Worm (Caenorhabditis elegans) whole organism, L1 larva: ENCODE measurements around the gene ssp-36.

ENCODE experiments used
- C04F5.9 ChIP-seq: sonication (generic microtip); optimal IDR thresholded peaks from 2 replicates; lab custom pipeline; 2016; ENCODE audit warnings: missing genetic modification characterization, missing compliant biosample characterization
- C16A3.4 ChIP-seq: fragments of 150-350 bp; optimal IDR thresholded peaks from 2 replicates; lab custom pipeline; 2014; ENCODE audit warnings: missing biosample characterization, missing genetic modification characterization
- F16B12.6 ChIP-seq: fragments of 150-350 bp; optimal IDR thresholded peaks from 2 replicates; lab custom pipeline; 2014; ENCODE audit warnings: missing biosample characterization, missing genetic modification characterization
- blmp-1 ChIP-seq: fragments of 150-350 bp; optimal IDR thresholded peaks from 2 replicates; lab custom pipeline; 2014; ENCODE audit warnings: missing biosample characterization, missing genetic modification characterization
- ceh-8 ChIP-seq: fragments of 200-800 bp; sonication (Bioruptor generic); optimal IDR thresholded peaks from 2 replicates; lab custom pipeline; 2018; ENCODE audit warnings: mild to moderate bottlenecking, missing genetic modification characterization, moderate library complexity, missing compliant biosample characterization
- ces-1 ChIP-seq: fragments of 150-350 bp; optimal IDR thresholded peaks from 2 replicates; lab custom pipeline; 2014; ENCODE audit warnings: missing biosample characterization, missing genetic modification reagents, missing genetic modification characterization
- dpl-1 ChIP-seq, 3 experiments: fragments of 150-350 bp in 2 of 3; sonication (generic microtip) in 1 of 3; optimal IDR thresholded peaks; 2 replicates each; lab custom pipeline; 2014 to 2017; ENCODE audit warnings: missing biosample characterization in 3 of 3, missing genetic modification characterization in 3 of 3, missing genetic modification reagents in 3 of 3
- dsc-1 ChIP-seq: sonication (generic microtip); optimal IDR thresholded peaks from 2 replicates; lab custom pipeline; 2016; ENCODE audit warnings: mild to moderate bottlenecking, missing genetic modification characterization, missing compliant biosample characterization
- efl-1 ChIP-seq, 4 experiments: fragments of 150-350 bp; optimal IDR thresholded peaks in 3 of 4; peaks in 1 of 4; 1 replicate in 1 of 4; 2 replicates in 3 of 4; lab custom pipeline; 2014; ENCODE audit warnings: missing biosample characterization in 2 of 4, missing genetic modification characterization in 2 of 4, missing genetic modification reagents in 2 of 4
- efl-3 ChIP-seq: fragments of 200-800 bp; sonication (Bioruptor generic); optimal IDR thresholded peaks from 2 replicates; lab custom pipeline; 2018; ENCODE audit warnings: mild to moderate bottlenecking, missing genetic modification characterization, missing compliant biosample characterization
- egl-13 ChIP-seq: sonication (generic microtip); optimal IDR thresholded peaks from 2 replicates; lab custom pipeline; 2016; ENCODE audit warnings: missing genotype, missing genetic modification reagents, missing genetic modification characterization, missing compliant biosample characterization
- elt-2 ChIP-seq: sonication (generic microtip); optimal IDR thresholded peaks from 2 replicates; lab custom pipeline; 2016; ENCODE audit warnings: missing genetic modification characterization, mild to moderate bottlenecking, inconsistent platforms, missing compliant biosample characterization, missing genetic modification reagents
- elt-3 ChIP-seq, 6 experiments: fragments of 150-350 bp in 1 of 6; sonication (generic microtip); optimal IDR thresholded peaks; 2 replicates each; lab custom pipeline; 2017 to 2018; ENCODE audit warnings: missing biosample characterization in 6 of 6, missing genetic modification characterization in 6 of 6, inconsistent platforms in 1 of 6
- fkh-10 ChIP-seq: sonication (generic microtip); optimal IDR thresholded peaks from 2 replicates; lab custom pipeline; 2017; ENCODE audit warnings: missing biosample characterization, missing genetic modification reagents, missing genetic modification characterization
- fkh-8 ChIP-seq: sonication (generic microtip); optimal IDR thresholded peaks from 2 replicates; lab custom pipeline; 2016; ENCODE audit warnings: mild to moderate bottlenecking, missing genetic modification characterization, missing compliant biosample characterization
- fos-1 ChIP-seq: fragments of 150-350 bp; optimal IDR thresholded peaks from 2 replicates; lab custom pipeline; 2014; ENCODE audit warnings: missing biosample characterization, missing genetic modification characterization
- grh-1 ChIP-seq: fragments of 200-800 bp; sonication (Bioruptor generic); IDR thresholded peaks from 2 replicates; pipeline ENCODE4 v1.3.6; 2022; ENCODE audit warnings: missing genetic modification reagents, missing genetic modification characterization, missing compliant biosample characterization
- hlh-4 ChIP-seq: sonication (generic microtip); optimal IDR thresholded peaks from 2 replicates; lab custom pipeline; 2016; ENCODE audit warnings: mild to moderate bottlenecking, missing genetic modification characterization, missing compliant biosample characterization
- isw-1 ChIP-seq: fragments of 200-800 bp; sonication (Bioruptor generic); IDR thresholded peaks from 2 replicates; pipeline ENCODE4 v1.3.6; 2022; ENCODE audit warnings: missing genetic modification characterization, missing compliant biosample characterization
- jun-1 ChIP-seq: fragments of 150-350 bp; optimal IDR thresholded peaks from 2 replicates; lab custom pipeline; 2014; ENCODE audit warnings: missing biosample characterization, missing genetic modification reagents, missing genetic modification characterization
- lin-14 ChIP-seq: fragments of 200-800 bp; sonication (Bioruptor generic); optimal IDR thresholded peaks from 2 replicates; lab custom pipeline; 2018; ENCODE audit warnings: mild to moderate bottlenecking, missing genetic modification characterization, moderate library complexity, missing compliant biosample characterization
- lin-35 ChIP-seq, 2 experiments: fragments of 150-350 bp; optimal IDR thresholded peaks; 2 replicates each; lab custom pipeline; 2014; ENCODE audit warnings: missing biosample characterization in 2 of 2, missing genetic modification characterization in 2 of 2, missing genetic modification reagents in 2 of 2
- lsy-2 ChIP-seq, 2 experiments: fragments of 150-350 bp; optimal IDR thresholded peaks; 2 replicates each; lab custom pipeline; 2014; ENCODE audit warnings: missing biosample characterization in 2 of 2, missing genetic modification characterization in 2 of 2
- nhr-19 ChIP-seq: fragments of 200-800 bp; sonication (Bioruptor generic); conservative IDR thresholded peaks from 2 replicates; pipeline ENCODE4 v1.3.6; 2022; ENCODE audit warnings: missing genetic modification characterization, missing compliant biosample characterization
- nhr-20 ChIP-seq: sonication (generic microtip); optimal IDR thresholded peaks from 2 replicates; lab custom pipeline; 2016; ENCODE audit warnings: mild to moderate bottlenecking, missing genetic modification characterization, missing compliant biosample characterization
- nhr-47 ChIP-seq: sonication (generic microtip); optimal IDR thresholded peaks from 2 replicates; lab custom pipeline; 2016; ENCODE audit warnings: mild to moderate bottlenecking, missing genetic modification characterization, moderate library complexity, missing compliant biosample characterization
- nhr-71 ChIP-seq: sonication (generic microtip); optimal IDR thresholded peaks from 2 replicates; lab custom pipeline; 2016; ENCODE audit warnings: mild to moderate bottlenecking, missing genetic modification characterization, moderate library complexity, missing compliant biosample characterization
- nhr-85 ChIP-seq: sonication (generic microtip); peaks from one replicate; lab custom pipeline; 2016; ENCODE audit warnings: missing genetic modification characterization, inconsistent platforms, missing compliant biosample characterization
- nhr-90 ChIP-seq: sonication (generic microtip); optimal IDR thresholded peaks from 2 replicates; lab custom pipeline; 2016; ENCODE audit warnings: mild to moderate bottlenecking, missing genetic modification characterization, missing compliant biosample characterization; ENCODE audit not compliant: poor library complexity
- pqm-1 ChIP-seq: sonication (generic microtip); optimal IDR thresholded peaks from 3 replicates; lab custom pipeline; 2017; ENCODE audit warnings: missing biosample characterization, missing genetic modification characterization
- sox-4 ChIP-seq: sonication (generic microtip); optimal IDR thresholded peaks from 2 replicates; lab custom pipeline; 2016; ENCODE audit warnings: missing genetic modification characterization, missing compliant biosample characterization
- sup-37 ChIP-seq: fragments of 200-800 bp; sonication (Bioruptor generic); optimal IDR thresholded peaks from 2 replicates; lab custom pipeline; 2018; ENCODE audit warnings: mild to moderate bottlenecking, missing genetic modification characterization, missing compliant biosample characterization
- tlp-1 ChIP-seq: fragments of 150-350 bp; optimal IDR thresholded peaks from 2 replicates; lab custom pipeline; 2014; ENCODE audit warnings: missing biosample characterization, missing genetic modification characterization
- unc-98 ChIP-seq: fragments of 200-800 bp; sonication (Bioruptor generic); IDR thresholded peaks from 2 replicates; pipeline ENCODE4 v1.3.6; 2022; ENCODE audit warnings: missing genetic modification characterization, missing compliant biosample characterization
- zag-1 ChIP-seq: fragments of 150-350 bp; optimal IDR thresholded peaks from 2 replicates; lab custom pipeline; 2014; ENCODE audit warnings: missing biosample characterization, missing genetic modification characterization

Gene ssp-36

ce11 chrIV:9801418-9801817 lies 35.3 kb upstream of the ssp-36 start:
- TF ChIP-seq nhr-85 (tag; lab: Kevin White, UChicago) (peak; percentile 25), nhr-20 (peak; percentile 9), elt-2 (peak; percentile 95), nhr-71 (tag; lab: Kevin White, UChicago) (peak; percentile 19), lin-14 (GFP tag; lab: Kevin White, UChicago) (peak; percentile 33), isw-1 (GFP tag; lab: Robert Waterston, UW) (no peak), tlp-1 (tag; lab: Kevin White, UChicago) (peak; percentile 84), blmp-1 (tag; lab: Kevin White, UChicago) (peak; percentile 16), unc-98 (GFP tag; lab: Robert Waterston, UW) (no peak), pqm-1 (peak; percentile 88), lsy-2 (tag; optimal IDR thresholded peaks at IDR 0.05; lab: Kevin White, UChicago) (no peak), lin-35 (GFP tag; optimal IDR thresholded peaks at IDR 0.05; lab: Kevin White, UChicago) (peak in 1 of 2 experiments; percentile 49), elt-3 (tag; optimal IDR thresholded peaks at IDR 0.05; lab: Kevin White, UChicago) (peak in 1 of 6 experiments; percentile 23), jun-1 (tag; lab: Kevin White, UChicago) (no peak), ceh-8 (GFP tag; lab: Kevin White, UChicago) (no peak)
- TF ChIP-seq, all 84 proteins: peak for 10

- TF ChIP-seq elt-2, result peak; percentile 40
- peak; percentile 42 for TF ChIP-seq dsc-1 (tag; lab: Kevin White, UChicago)
- no peak for TF ChIP-seq pqm-1
- TF ChIP-seq efl-3 (GFP tag; lab: Kevin White, UChicago), result no peak
- TF ChIP-seq nhr-19 (GFP tag; lab: Robert Waterston, UW), result 0 out of 2 replicates have a peak, but pooled peaks have one; percentile 9
- TF ChIP-seq fos-1, result no peak
- TF ChIP-seq, all 84 proteins: peak for 3
Observed at ce11 chrIV:9799664-9800063, 33.5 kb upstream of the ssp-36 start.

ce11 chrIV:9799129-9799528 lies 33.0 kb upstream of the ssp-36 start, which contains the start of gene fat-4:
Gene fat-4 (plus strand): TSS chrIV:9799429.
- no peak for TF ChIP-seq sox-4
- TF ChIP-seq C16A3.4 (tag; lab: Kevin White, UChicago), result no peak
- no peak for TF ChIP-seq efl-1 (optimal IDR thresholded peaks at IDR 0.05; lab: Kevin White, UChicago)
- no peak for TF ChIP-seq efl-1 (GFP tag; optimal IDR thresholded peaks at IDR 0.05 in 1 of 2; lab: Kevin White, UChicago)
- TF ChIP-seq F16B12.6 (tag; lab: Kevin White, UChicago), result no peak

ce11 chrIV:9798307-9798706 lies 32.2 kb upstream of the ssp-36 start:
- TF ChIP-seq zag-1 (tag; lab: Kevin White, UChicago) (no peak), dsc-1 (tag; lab: Kevin White, UChicago) (peak; percentile 54), nhr-47 (tag; lab: Kevin White, UChicago) (peak; percentile 8), fkh-8 (tag; lab: Kevin White, UChicago) (peak; percentile 3), ceh-8 (GFP tag; lab: Kevin White, UChicago) (peak; percentile 46), lin-14 (GFP tag; lab: Kevin White, UChicago) (peak; percentile 71), grh-1 (GFP tag; lab: Robert Waterston, UW) (no peak), egl-13 (tag; lab: Kevin White, UChicago) (no peak), C04F5.9 (tag; lab: Kevin White, UChicago) (no peak), tlp-1 (tag; lab: Kevin White, UChicago) (no peak), hlh-4 (tag; lab: Kevin White, UChicago) (no peak), elt-3 (tag; optimal IDR thresholded peaks at IDR 0.05; lab: Kevin White, UChicago) (no peak), nhr-71 (tag; lab: Kevin White, UChicago) (peak; percentile 40), dpl-1 (GFP tag; optimal IDR thresholded peaks at IDR 0.05; lab: Kevin White, UChicago) (no peak), sup-37 (GFP tag; lab: Kevin White, UChicago) (no peak), nhr-90 (tag; lab: Kevin White, UChicago) (no peak), ces-1 (peak; percentile 72), fkh-10 (GFP tag; lab: Kevin White, UChicago) (peak; percentile 52)
- TF ChIP-seq, all 84 proteins: peak for 8
